Worm (Caenorhabditis elegans) whole organism, early embryonic: Measurements from ENCODE around the gene rps-22.

ENCODE experiments used
- F13C5.2 ChIP-seq: sonication (generic microtip); optimal IDR thresholded peaks from 2 replicates; lab custom pipeline; 2017; ENCODE audit warnings: mild to moderate bottlenecking, missing genetic modification characterization, inconsistent platforms, missing compliant biosample characterization
- aly-1 ChIP-seq: sonication (generic microtip); optimal IDR thresholded peaks from 2 replicates; lab custom pipeline; 2016; ENCODE audit warnings: missing genetic modification characterization, missing compliant biosample characterization
- ama-1 ChIP-seq: fragments of 150-350 bp; optimal IDR thresholded peaks from 2 replicates; lab custom pipeline; 2014
- ceh-36 ChIP-seq: sonication (generic microtip); optimal IDR thresholded peaks from 2 replicates; lab custom pipeline; 2016; ENCODE audit warnings: missing genetic modification characterization, inconsistent platforms, missing compliant biosample characterization
- ets-7 ChIP-seq: sonication (generic microtip); optimal IDR thresholded peaks from 2 replicates; lab custom pipeline; 2016; ENCODE audit warnings: missing genotype, missing genetic modification characterization, missing compliant biosample characterization
- flt-1 ChIP-seq: fragments of 200-800 bp; sonication (Bioruptor generic); IDR thresholded peaks from 2 replicates; pipeline ENCODE4 v1.3.6; 2022; ENCODE audit warnings: missing genetic modification characterization, missing compliant biosample characterization
- hmg-4 ChIP-seq: fragments of 200-800 bp; sonication (Bioruptor generic); optimal IDR thresholded peaks from 2 replicates; lab custom pipeline; 2018; ENCODE audit warnings: mild to moderate bottlenecking, missing genetic modification characterization, missing compliant biosample characterization
- pes-1 ChIP-seq: fragments of 200-800 bp; sonication (Bioruptor generic); IDR thresholded peaks from 2 replicates; pipeline ENCODE4 v1.3.6; 2022; ENCODE audit warnings: missing genetic modification reagents, missing genetic modification characterization, missing compliant biosample characterization
- scrt-1 ChIP-seq: fragments of 200-800 bp; sonication (Bioruptor generic); IDR thresholded peaks from 2 replicates; pipeline ENCODE4 v1.3.6; 2022; ENCODE audit warnings: missing genetic modification characterization, missing compliant biosample characterization
- sea-1 ChIP-seq: fragments of 200-800 bp; sonication (Bioruptor generic); conservative IDR thresholded peaks from 2 replicates; pipeline ENCODE4 v1.3.6; 2022; ENCODE audit warnings: missing genetic modification characterization, missing compliant biosample characterization
- tbx-11 ChIP-seq: fragments of 200-800 bp; sonication (Bioruptor generic); IDR thresholded peaks from 2 replicates; pipeline ENCODE4 v1.3.6; 2022; ENCODE audit warnings: missing genetic modification characterization, missing compliant biosample characterization
- tbx-37 ChIP-seq: fragments of 200-800 bp; sonication (Bioruptor generic); conservative IDR thresholded peaks from 2 replicates; pipeline ENCODE4 v1.3.6; 2022; ENCODE audit warnings: missing genetic modification reagents, missing genetic modification characterization, missing compliant biosample characterization
- tra-4 ChIP-seq: sonication (generic microtip); optimal IDR thresholded peaks from 2 replicates; lab custom pipeline; 2017; ENCODE audit warnings: missing genetic modification characterization, missing compliant biosample characterization

DNA sequence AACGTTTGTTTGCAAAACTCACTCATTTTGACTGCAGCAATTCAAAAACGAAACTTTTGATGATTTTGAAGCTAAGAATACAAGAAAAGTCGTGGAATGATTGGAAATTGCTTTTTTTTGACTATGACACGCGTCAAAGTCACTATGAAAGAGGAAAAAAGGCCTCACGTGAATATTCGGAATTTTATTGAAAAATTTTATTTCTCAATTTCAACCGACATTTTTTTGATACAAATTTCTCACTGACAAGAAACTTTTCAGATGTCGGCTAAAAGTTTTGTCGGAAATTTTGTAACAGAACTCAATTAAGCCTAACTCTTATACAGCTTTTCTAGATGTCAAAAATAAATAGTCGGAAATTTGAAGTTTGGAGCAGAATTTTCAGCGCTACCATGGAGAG is 20.1 kb downstream of the rps-22 start, which contains the start of gene R155.5:
- no peak for TF ChIP-seq ets-7 (tag; lab: Kevin White, UChicago)
- TF ChIP-seq ama-1: no peak
- TF ChIP-seq scrt-1 (GFP tag; lab: Robert Waterston, UW): no peak
- no peak for TF ChIP-seq ceh-36 (tag; lab: Kevin White, UChicago)
- TF ChIP-seq tbx-37 (GFP tag; lab: Robert Waterston, UW): no peak
- TF ChIP-seq hmg-4 (GFP tag; lab: Kevin White, UChicago): no peak
- TF ChIP-seq flt-1: no peak
- TF ChIP-seq tra-4 (tag; lab: Kevin White, UChicago): no peak
- TF ChIP-seq sea-1 (GFP tag; lab: Robert Waterston, UW): no peak
- TF ChIP-seq tbx-11: no peak
- no peak for TF ChIP-seq pes-1 (GFP tag; lab: Robert Waterston, UW)
- TF ChIP-seq aly-1 (tag; lab: Kevin White, UChicago): no peak
- TF ChIP-seq F13C5.2 (tag; lab: Kevin White, UChicago): no peak
